Fruit fly (Drosophila melanogaster) whole organism, embryonic: ENCODE results near the gene CG17839.
A peak's percentile ranks its signal among the peaks of the same experiment; 100 is the strongest.

Experiments
- CG10209 ChIP-seq: fragments of 200-800 bp; sonication (Bioruptor generic); optimal IDR thresholded peaks from 3 replicates; lab custom pipeline; 2017; ENCODE audit warnings: missing biosample characterization, mild to moderate bottlenecking, missing genetic modification characterization, missing genetic modification reagents
- CG10321 ChIP-seq: fragments of 200-800 bp; sonication (Bioruptor generic); IDR thresholded peaks from 2 replicates; pipeline ENCODE4 v1.3.6; 2022; ENCODE audit warnings: missing biosample characterization, missing genetic modification characterization
- CG10462 ChIP-seq: fragments of 200-800 bp; sonication (Bioruptor generic); optimal IDR thresholded peaks from 2 replicates; lab custom pipeline; 2016; ENCODE audit warnings: missing biosample characterization, missing genetic modification characterization
- CG12219 ChIP-seq: fragments of 200-800 bp; sonication (Bioruptor generic); optimal IDR thresholded peaks from 3 replicates; lab custom pipeline; 2018; ENCODE audit warnings: missing biosample characterization, mild to moderate bottlenecking, missing genetic modification characterization
- CG12236 ChIP-seq: fragments of 200-800 bp; sonication (Bioruptor generic); optimal IDR thresholded peaks from 2 replicates; lab custom pipeline; 2016; ENCODE audit warnings: missing biosample characterization, missing genetic modification characterization
- CG12942 ChIP-seq: fragments of 200-800 bp; sonication (Bioruptor generic); optimal IDR thresholded peaks from 3 replicates; lab custom pipeline; 2016; ENCODE audit warnings: missing biosample characterization, missing genetic modification characterization
- CG13775 ChIP-seq: fragments of 200-800 bp; sonication (Bioruptor generic); optimal IDR thresholded peaks from 3 replicates; lab custom pipeline; 2017; ENCODE audit warnings: missing biosample characterization, mild to moderate bottlenecking, missing genetic modification characterization
- CG16863 ChIP-seq: fragments of 200-800 bp; sonication (Bioruptor generic); optimal IDR thresholded peaks from 3 replicates; lab custom pipeline; 2016; ENCODE audit warnings: missing biosample characterization, missing genetic modification characterization
- CG2116 ChIP-seq: fragments of 200-800 bp; sonication (Bioruptor generic); optimal IDR thresholded peaks from 3 replicates; lab custom pipeline; 2018; ENCODE audit warnings: missing biosample characterization, mild to moderate bottlenecking, missing genetic modification characterization
- CG2120 ChIP-seq: fragments of 200-800 bp; sonication (Bioruptor generic); optimal IDR thresholded peaks from 3 replicates; lab custom pipeline; 2016; ENCODE audit warnings: missing biosample characterization, missing genetic modification characterization
- CG2129 ChIP-seq: fragments of 200-800 bp; sonication (Bioruptor generic); IDR thresholded peaks from 2 replicates; pipeline ENCODE4 v1.3.6; 2022; ENCODE audit warnings: missing biosample characterization, missing genetic modification characterization; ENCODE audit not compliant: partially characterized antibody
- CG2202 ChIP-seq: fragments of 200-800 bp; sonication (Bioruptor generic); optimal IDR thresholded peaks from 2 replicates; lab custom pipeline; 2018; ENCODE audit warnings: missing biosample characterization, mild to moderate bottlenecking, missing genetic modification characterization
- CG3163 ChIP-seq: fragments of 200-800 bp; sonication (Bioruptor generic); optimal IDR thresholded peaks from 3 replicates; lab custom pipeline; 2016; ENCODE audit warnings: missing biosample characterization, missing genetic modification characterization
- CG3847 ChIP-seq: fragments of 200-800 bp; sonication (Bioruptor generic); IDR thresholded peaks from 2 replicates; pipeline ENCODE4 v1.3.6; 2022; ENCODE audit warnings: missing biosample characterization, missing genetic modification characterization
- CG42726 ChIP-seq: fragments of 200-800 bp; sonication (Bioruptor generic); IDR thresholded peaks from 2 replicates; pipeline ENCODE4 v1.3.6; 2022; ENCODE audit warnings: missing biosample characterization, missing genetic modification characterization; ENCODE audit not compliant: partially characterized antibody
- CG4360 ChIP-seq: fragments of 200-800 bp; sonication (Bioruptor generic); IDR thresholded peaks from 2 replicates; pipeline ENCODE4 v1.3.6; 2022; ENCODE audit warnings: missing biosample characterization, missing genetic modification characterization
- CG9797 ChIP-seq: fragments of 200-800 bp; sonication (Bioruptor generic); optimal IDR thresholded peaks from 3 replicates; lab custom pipeline; 2018; ENCODE audit warnings: missing biosample characterization, mild to moderate bottlenecking, missing genetic modification characterization
- CoRest ChIP-seq: fragments of 200-800 bp; sonication (Bioruptor generic); optimal IDR thresholded peaks from 3 replicates; lab custom pipeline; 2018; ENCODE audit warnings: missing biosample characterization, mild to moderate bottlenecking, missing genetic modification characterization, moderate library complexity
- Eip74EF ChIP-seq, 2 experiments: fragments of 200-800 bp in 1 of 2; fragments of >200 bp in 1 of 2; sonication (Bioruptor generic) in 1 of 2; optimal IDR thresholded peaks; 2 replicates each; lab custom pipeline; 2017 to 2019; ENCODE audit warnings: missing biosample characterization in 2 of 2, missing genetic modification characterization in 2 of 2, mild to moderate bottlenecking in 1 of 2, moderate library complexity in 1 of 2
- Fer2 ChIP-seq: fragments of 200-800 bp; sonication (Bioruptor generic); optimal IDR thresholded peaks from 2 replicates; lab custom pipeline; 2018; ENCODE audit warnings: missing biosample characterization, mild to moderate bottlenecking, missing genetic modification characterization, moderate library complexity
- Gsc ChIP-seq: fragments of 200-800 bp; sonication (Bioruptor generic); IDR thresholded peaks from 2 replicates; pipeline ENCODE4 v1.3.6; 2022; ENCODE audit warnings: missing biosample characterization, missing genetic modification characterization
- Hr3 ChIP-seq: fragments of 200-800 bp; sonication (Bioruptor generic); optimal IDR thresholded peaks from 3 replicates; lab custom pipeline; 2016; ENCODE audit warnings: missing biosample characterization, missing genetic modification characterization
- Kr ChIP-seq: fragments of 200-800 bp; sonication (Bioruptor generic); optimal IDR thresholded peaks from 2 replicates; lab custom pipeline; 2017; ENCODE audit warnings: missing biosample characterization, mild to moderate bottlenecking, missing genetic modification characterization
- Ptx1 ChIP-seq: fragments of 200-800 bp; sonication (Bioruptor generic); IDR thresholded peaks from 2 replicates; pipeline ENCODE4 v1.3.6; 2022; ENCODE audit warnings: missing biosample characterization, missing genetic modification characterization
- Ravus ChIP-seq: fragments of 200-800 bp; sonication (Bioruptor generic); IDR thresholded peaks from 2 replicates; pipeline ENCODE4 v1.3.6; 2022; ENCODE audit warnings: missing biosample characterization, missing genetic modification characterization
- Rfx ChIP-seq: fragments of 200-800 bp; sonication (Bioruptor generic); IDR thresholded peaks from 2 replicates; pipeline ENCODE4 v1.3.6; 2022; ENCODE audit warnings: missing biosample characterization, missing genetic modification characterization
- Scr ChIP-seq: fragments of 200-800 bp; sonication (Bioruptor generic); IDR thresholded peaks from 2 replicates; pipeline ENCODE4 v1.3.6; 2022; ENCODE audit warnings: missing biosample characterization, missing genetic modification characterization; ENCODE audit not compliant: partially characterized antibody
- aop ChIP-seq: fragments of 200-800 bp; sonication (Bioruptor generic); IDR thresholded peaks from 2 replicates; pipeline ENCODE4 v1.3.6; 2022; ENCODE audit warnings: missing biosample characterization, missing genetic modification characterization
- bowl ChIP-seq: fragments of 200-800 bp; sonication (Bioruptor generic); IDR thresholded peaks from 2 replicates; pipeline ENCODE4 v1.3.6; 2022; ENCODE audit warnings: missing biosample characterization, missing genetic modification characterization
- cg ChIP-seq: fragments of 200-800 bp; sonication (Bioruptor generic); optimal IDR thresholded peaks from 3 replicates; lab custom pipeline; 2019; ENCODE audit warnings: missing biosample characterization, mild to moderate bottlenecking, missing genetic modification characterization, moderate library complexity
- esg ChIP-seq: fragments of 200-800 bp; sonication (Bioruptor generic); conservative IDR thresholded peaks from 2 replicates; pipeline ENCODE4 v1.3.6; 2022; ENCODE audit warnings: missing biosample characterization, missing genetic modification characterization
- ewg ChIP-seq: fragments of 200-800 bp; sonication (Bioruptor generic); optimal IDR thresholded peaks from 3 replicates; lab custom pipeline; 2017; ENCODE audit warnings: mild to moderate bottlenecking, missing biosample characterization, missing genetic modification reagents, missing genetic modification characterization
- grau ChIP-seq: fragments of 200-800 bp; optimal IDR thresholded peaks from 3 replicates; lab custom pipeline; 2019; ENCODE audit warnings: missing biosample characterization, mild to moderate bottlenecking, missing genetic modification characterization, moderate library complexity
- ind ChIP-seq: fragments of 200-800 bp; sonication (Bioruptor generic); optimal IDR thresholded peaks from 3 replicates; lab custom pipeline; 2016; ENCODE audit warnings: missing biosample characterization, missing genetic modification characterization
- jing ChIP-seq: fragments of 200-800 bp; sonication (Bioruptor generic); optimal IDR thresholded peaks from 2 replicates; lab custom pipeline; 2018; ENCODE audit warnings: missing biosample characterization, mild to moderate bottlenecking, missing genetic modification characterization
- lab ChIP-seq: fragments of 200-800 bp; sonication (Bioruptor generic); optimal IDR thresholded peaks from 3 replicates; lab custom pipeline; 2017; ENCODE audit warnings: missing biosample characterization, missing genetic modification characterization, mild to moderate bottlenecking, moderate library complexity, missing genetic modification reagents
- lmd ChIP-seq: fragments of 200-800 bp; sonication (Bioruptor generic); IDR thresholded peaks from 2 replicates; pipeline ENCODE4 v1.3.6; 2022; ENCODE audit warnings: missing biosample characterization, missing genetic modification characterization
- phol ChIP-seq: fragments of 200-800 bp; sonication (Bioruptor generic); optimal IDR thresholded peaks from 3 replicates; lab custom pipeline; 2018; ENCODE audit warnings: missing biosample characterization, mild to moderate bottlenecking, missing genetic modification characterization, moderate library complexity
- pnt ChIP-seq: fragments of 200-800 bp; sonication (Bioruptor generic); optimal IDR thresholded peaks from 3 replicates; lab custom pipeline; 2016; ENCODE audit warnings: missing biosample characterization, missing genetic modification characterization
- pum ChIP-seq: fragments of 200-800 bp; sonication (Bioruptor generic); optimal IDR thresholded peaks from 2 replicates; lab custom pipeline; 2016; ENCODE audit warnings: missing biosample characterization, missing genetic modification characterization
- sens-2 ChIP-seq: fragments of 200-800 bp; sonication (Bioruptor generic); IDR thresholded peaks from 2 replicates; pipeline ENCODE4 v1.3.6; 2022; ENCODE audit warnings: missing biosample characterization, missing genetic modification characterization
- sob ChIP-seq: fragments of 200-800 bp; sonication (Bioruptor generic); IDR thresholded peaks from 2 replicates; pipeline ENCODE4 v1.3.6; 2022; ENCODE audit warnings: missing biosample characterization, missing genetic modification characterization
- stwl ChIP-seq: fragments of 200-800 bp; sonication (Bioruptor generic); optimal IDR thresholded peaks from 3 replicates; lab custom pipeline; 2018; ENCODE audit warnings: missing biosample characterization, mild to moderate bottlenecking, missing genetic modification characterization, moderate library complexity
- tap ChIP-seq: fragments of 200-800 bp; optimal IDR thresholded peaks from 3 replicates; lab custom pipeline; 2019; ENCODE audit warnings: missing biosample characterization, mild to moderate bottlenecking, missing genetic modification characterization, moderate library complexity
- tio ChIP-seq: fragments of 200-800 bp; sonication (Bioruptor generic); optimal IDR thresholded peaks from 2 replicates; lab custom pipeline; 2017; ENCODE audit warnings: missing biosample characterization, missing genetic modification characterization, inconsistent platforms
- tll ChIP-seq, 2 experiments: fragments of 200-800 bp in 1 of 2; fragments of >200 bp in 1 of 2; sonication (Bioruptor generic) in 1 of 2; optimal IDR thresholded peaks; 2 replicates each; lab custom pipeline; 2017 to 2019; ENCODE audit warnings: missing biosample characterization in 2 of 2, missing genetic modification characterization in 2 of 2, mild to moderate bottlenecking in 1 of 2, moderate library complexity in 1 of 2
- tx ChIP-seq: fragments of 200-800 bp; sonication (Bioruptor generic); optimal IDR thresholded peaks from 2 replicates; lab custom pipeline; 2016; ENCODE audit warnings: missing biosample characterization, missing genetic modification characterization
- unc-4 ChIP-seq: fragments of 200-800 bp; sonication (Bioruptor generic); IDR thresholded peaks from 2 replicates; pipeline ENCODE4 v1.3.6; 2022; ENCODE audit warnings: missing biosample characterization, missing genetic modification characterization; ENCODE audit not compliant: partially characterized antibody

The CG17839 gene

DNA sequence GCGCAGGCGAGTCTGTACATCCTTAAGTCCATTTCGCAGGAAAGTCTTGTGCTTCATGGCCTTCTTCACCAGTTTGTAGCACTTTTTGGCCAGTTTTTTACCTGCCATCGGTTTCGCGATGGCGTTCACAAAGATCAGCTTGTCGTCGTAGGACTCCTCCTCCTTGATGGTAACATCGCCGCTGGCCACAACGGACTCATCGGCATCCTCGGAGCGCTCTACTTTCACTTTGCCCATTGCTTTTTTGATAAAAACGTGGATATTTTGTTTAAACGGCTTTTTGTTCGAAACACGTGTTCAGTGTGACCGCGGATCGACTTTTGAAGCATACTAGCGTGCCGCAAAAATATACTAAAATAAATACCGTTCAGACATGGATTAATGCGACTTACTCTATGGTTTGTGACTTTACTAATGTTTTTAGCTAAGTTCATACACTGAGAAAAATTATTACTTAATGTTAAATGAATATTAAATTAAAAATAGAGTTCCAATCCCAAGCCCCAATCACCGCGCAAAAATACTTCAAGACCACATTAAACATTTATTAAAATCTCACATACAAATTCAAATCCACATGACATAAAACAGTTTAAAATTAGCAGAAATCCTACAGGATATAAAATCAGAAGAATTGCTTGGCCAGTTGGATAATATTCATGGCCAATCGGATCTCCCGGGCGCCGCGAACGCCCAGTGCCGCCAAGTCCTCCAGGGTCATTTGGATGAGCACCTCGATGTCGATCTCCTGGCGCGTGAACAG lies 2.9 kb upstream of the CG17839 start, which contains the start of gene NHP2 (continued):
- TF ChIP-seq phol (tag; lab: Kevin White, UChicago) = peak; percentile 87
- TF ChIP-seq aop (GFP tag; lab: Robert Waterston, UW) = no peak
- TF ChIP-seq ewg (GFP tag; lab: Kevin White, UChicago) = no peak
- TF ChIP-seq Scr (GFP tag; lab: Robert Waterston, UW) = peak; percentile 48
- peak; percentile 82 for TF ChIP-seq Hr3 (GFP tag; lab: Kevin White, UChicago)
- peak; percentile 67 for TF ChIP-seq Fer2 (tag; lab: Kevin White, UChicago)
- TF ChIP-seq stwl (tag; lab: Kevin White, UChicago) = peak; percentile 87
- peak; percentile 34; the same call in 1 of the 2 replicates for TF ChIP-seq bowl (GFP tag; lab: Robert Waterston, UW)
- TF ChIP-seq CG2116 (GFP tag; lab: Kevin White, UChicago) = peak; percentile 72
- TF ChIP-seq CG12942 (GFP tag; lab: Kevin White, UChicago) = peak; percentile 67
- TF ChIP-seq sens-2 (GFP tag; lab: Robert Waterston, UW) = peak; percentile 75; the same call in 1 of the 2 replicates
- TF ChIP-seq CG10462 (GFP tag; lab: Kevin White, UChicago) = peak; percentile 62
- TF ChIP-seq tx (GFP tag; lab: Kevin White, UChicago) = peak; percentile 16
- peak; percentile 70 for TF ChIP-seq CG2202 (tag; lab: Kevin White, UChicago)
- no peak for TF ChIP-seq lab
- TF ChIP-seq tll (GFP tag; optimal IDR thresholded peaks at IDR 0.05; lab: Kevin White, UChicago) = no peak
- no peak for TF ChIP-seq Kr (GFP tag; lab: Kevin White, UChicago)
- 0 out of 2 replicates have a peak, but pooled peaks have one; percentile 24 for TF ChIP-seq CG42726 (GFP tag; lab: Robert Waterston, UW)
- peak; percentile 29 for TF ChIP-seq Ravus
- no peak for TF ChIP-seq Gsc (GFP tag; lab: Robert Waterston, UW)
- TF ChIP-seq Rfx = peak; percentile 90
- peak; percentile 77 for TF ChIP-seq CG3847
- no peak for TF ChIP-seq Eip74EF (GFP tag; optimal IDR thresholded peaks at IDR 0.05; lab: Kevin White, UChicago)
- TF ChIP-seq jing (GFP tag; lab: Kevin White, UChicago) = peak; percentile 62
- TF ChIP-seq lmd (GFP tag; lab: Robert Waterston, UW) = peak; percentile 80
- TF ChIP-seq CG9797 (GFP tag; lab: Kevin White, UChicago) = peak; percentile 93
- peak; percentile 76 for TF ChIP-seq CG12219 (GFP tag; lab: Kevin White, UChicago)
- peak; percentile 80 for TF ChIP-seq CG10209 (GFP tag; lab: Kevin White, UChicago)
- peak; percentile 25 for TF ChIP-seq pnt (GFP tag; lab: Kevin White, UChicago)
- no peak for TF ChIP-seq CG2129 (GFP tag; lab: Robert Waterston, UW)
- TF ChIP-seq Ptx1 (GFP tag; lab: Robert Waterston, UW) = peak; percentile 77
- peak; percentile 80 for TF ChIP-seq sob (GFP tag; lab: Robert Waterston, UW)
- TF ChIP-seq tap (tag; lab: Kevin White, UChicago) = no peak
- no peak for TF ChIP-seq CG3163 (GFP tag; lab: Kevin White, UChicago)
- TF ChIP-seq CG13775 (GFP tag; lab: Kevin White, UChicago) = peak; percentile 78
- peak; percentile 33 for TF ChIP-seq CG16863
- no peak for TF ChIP-seq cg (GFP tag; lab: Kevin White, UChicago)
- no peak for TF ChIP-seq tio (GFP tag; lab: Kevin White, UChicago)
- TF ChIP-seq CoRest = peak; percentile 83
- peak; percentile 34 for TF ChIP-seq unc-4 (GFP tag; lab: Robert Waterston, UW)
- TF ChIP-seq esg (GFP tag; lab: Robert Waterston, UW) = peak; percentile 68
- TF ChIP-seq grau (tag; lab: Kevin White, UChicago) = peak; percentile 82
- TF ChIP-seq ind (GFP tag; lab: Kevin White, UChicago) = peak; percentile 81
- TF ChIP-seq CG10321 = peak; percentile 51; the same call in 1 of the 2 replicates
- TF ChIP-seq CG2120 (GFP tag; lab: Kevin White, UChicago) = peak; percentile 86
- TF ChIP-seq pum (GFP tag; lab: Kevin White, UChicago) = peak; percentile 27
- peak; percentile 22; the same call in 1 of the 2 replicates for TF ChIP-seq CG4360 (GFP tag; lab: Robert Waterston, UW)
- TF ChIP-seq CG12236 (GFP tag; lab: Kevin White, UChicago) = peak; percentile 24
